Worm (Caenorhabditis elegans) whole organism, young adult: ENCODE data around the gene H23L24.4.
"Not testable (repeated sequence)": the region's sequence is repeated elsewhere in the genome, so short reads cannot be mapped to it uniquely, and the experiment has no call there.

Experiments
- B0261.1 ChIP-seq: sonication (generic microtip); optimal IDR thresholded peaks from 2 replicates; lab custom pipeline; 2016; ENCODE audit warnings: mild to moderate bottlenecking, missing genetic modification characterization, moderate library complexity, missing compliant biosample characterization
- B0336.3 ChIP-seq: fragments of 200-800 bp; sonication (Bioruptor generic); IDR thresholded peaks from 2 replicates; pipeline ENCODE4 v1.3.6; 2022; ENCODE audit warnings: missing genetic modification characterization, missing compliant biosample characterization
- K12H6.12 ChIP-seq: fragments of 200-800 bp; sonication (Bioruptor generic); optimal IDR thresholded peaks from 2 replicates; lab custom pipeline; 2018; ENCODE audit warnings: mild to moderate bottlenecking, missing genetic modification characterization, missing compliant biosample characterization
- T07F8.4 ChIP-seq: sonication (generic microtip); optimal IDR thresholded peaks from 2 replicates; lab custom pipeline; 2016; ENCODE audit warnings: mild to moderate bottlenecking, missing genetic modification characterization, moderate library complexity, missing compliant biosample characterization
- Y53F4B.3 ChIP-seq: fragments of 200-800 bp; sonication (Bioruptor generic); IDR thresholded peaks from 2 replicates; pipeline ENCODE4 v1.3.6; 2022; ENCODE audit warnings: missing genetic modification reagents, missing genetic modification characterization, missing compliant biosample characterization
- Y67H2A.10 ChIP-seq: fragments of 200-800 bp; sonication (Bioruptor generic); conservative IDR thresholded peaks from 2 replicates; pipeline ENCODE4 v1.3.6; 2022; ENCODE audit warnings: missing genetic modification reagents, missing genetic modification characterization, missing compliant biosample characterization
- athp-1 ChIP-seq: sonication (generic microtip); optimal IDR thresholded peaks from 2 replicates; lab custom pipeline; 2017; ENCODE audit warnings: mild to moderate bottlenecking, missing genetic modification characterization, missing compliant biosample characterization
- attf-3 ChIP-seq: fragments of 200-800 bp; sonication (Bioruptor generic); conservative IDR thresholded peaks from 2 replicates; pipeline ENCODE4 v1.3.6; 2022; ENCODE audit warnings: missing genetic modification reagents, missing genetic modification characterization, missing compliant biosample characterization
- bed-1 ChIP-seq: fragments of 200-800 bp; sonication (Bioruptor generic); IDR thresholded peaks from 2 replicates; pipeline ENCODE4 v1.3.6; 2022; ENCODE audit warnings: missing genetic modification reagents, missing genetic modification characterization, missing compliant biosample characterization
- ccch-3 ChIP-seq: fragments of 200-800 bp; sonication (Bioruptor generic); optimal IDR thresholded peaks from 2 replicates; lab custom pipeline; 2018; ENCODE audit warnings: mild to moderate bottlenecking, missing genetic modification characterization, missing compliant biosample characterization
- cebp-2 ChIP-seq: fragments of 200-800 bp; sonication (Bioruptor generic); IDR thresholded peaks from 2 replicates; pipeline ENCODE4 v1.3.6; 2022; ENCODE audit warnings: missing genetic modification characterization, missing compliant biosample characterization
- chd-7 ChIP-seq: sonication (generic microtip); optimal IDR thresholded peaks from 2 replicates; lab custom pipeline; 2016; ENCODE audit warnings: mild to moderate bottlenecking, missing genetic modification characterization, moderate library complexity, missing compliant biosample characterization
- die-1 ChIP-seq: sonication (generic microtip); optimal IDR thresholded peaks from 2 replicates; lab custom pipeline; 2016; ENCODE audit warnings: missing genotype, mild to moderate bottlenecking, missing genetic modification characterization, missing compliant biosample characterization
- efl-1 ChIP-seq: fragments of 150-350 bp; optimal IDR thresholded peaks from 2 replicates; lab custom pipeline; 2014; ENCODE audit warnings: missing biosample characterization, missing genetic modification reagents, missing genetic modification characterization
- egl-18 ChIP-seq: fragments of 200-800 bp; sonication (Bioruptor generic); IDR thresholded peaks from 2 replicates; pipeline ENCODE4 v1.3.6; 2022; ENCODE audit warnings: missing genetic modification reagents, missing genetic modification characterization, missing compliant biosample characterization
- fkh-3 ChIP-seq: sonication (generic microtip); optimal IDR thresholded peaks from 2 replicates; lab custom pipeline; 2016; ENCODE audit warnings: mild to moderate bottlenecking, missing genetic modification characterization, missing compliant biosample characterization
- gei-17 ChIP-seq: fragments of 200-800 bp; sonication (Bioruptor generic); optimal IDR thresholded peaks from 2 replicates; lab custom pipeline; 2018; ENCODE audit warnings: mild to moderate bottlenecking, missing genetic modification characterization, missing compliant biosample characterization
- hlh-12 ChIP-seq: sonication (generic microtip); optimal IDR thresholded peaks from 2 replicates; lab custom pipeline; 2016; ENCODE audit warnings: missing genetic modification characterization, missing compliant biosample characterization
- hsf-1 ChIP-seq: fragments of 200-800 bp; sonication (Bioruptor generic); IDR thresholded peaks from 2 replicates; pipeline ENCODE4 v1.3.6; 2022; ENCODE audit warnings: missing genetic modification reagents, missing genetic modification characterization, missing compliant biosample characterization
- let-607 ChIP-seq, 2 experiments: fragments of 200-800 bp in 1 of 2; sonication (Bioruptor generic) in 1 of 2; sonication (generic microtip) in 1 of 2; optimal IDR thresholded peaks; 2 replicates each; lab custom pipeline; 2016 to 2018; ENCODE audit warnings: mild to moderate bottlenecking in 2 of 2, missing compliant biosample characterization in 2 of 2, missing genetic modification characterization in 2 of 2, moderate library complexity in 2 of 2, missing genotype in 1 of 2
- madf-3 ChIP-seq: fragments of 200-800 bp; sonication (Bioruptor generic); IDR thresholded peaks from 2 replicates; pipeline ENCODE4 v1.3.6; 2022; ENCODE audit warnings: missing genetic modification reagents, missing genetic modification characterization, missing compliant biosample characterization
- madf-6 ChIP-seq: fragments of 200-800 bp; sonication (Bioruptor generic); IDR thresholded peaks from 2 replicates; pipeline ENCODE4 v1.3.6; 2022; ENCODE audit warnings: missing genetic modification reagents, missing genetic modification characterization, missing compliant biosample characterization
- madf-8 ChIP-seq: fragments of 200-800 bp; sonication (Bioruptor generic); conservative IDR thresholded peaks from 2 replicates; pipeline ENCODE4 v1.3.6; 2022; ENCODE audit warnings: missing genetic modification reagents, missing genetic modification characterization, missing compliant biosample characterization
- nfya-1 ChIP-seq: sonication (generic microtip); optimal IDR thresholded peaks from 2 replicates; lab custom pipeline; 2017; ENCODE audit warnings: antibody characterized with exemption, missing compliant biosample characterization, missing genetic modification characterization, borderline replicate concordance; ENCODE audit not compliant: insufficient read depth
- nfya-2 ChIP-seq: fragments of 200-800 bp; sonication (Bioruptor generic); IDR thresholded peaks from 2 replicates; pipeline ENCODE4 v1.3.6; 2022; ENCODE audit warnings: missing genetic modification reagents, missing genetic modification characterization, missing compliant biosample characterization
- nhr-90 ChIP-seq: sonication (generic microtip); optimal IDR thresholded peaks from 2 replicates; lab custom pipeline; 2016; ENCODE audit warnings: missing genotype, mild to moderate bottlenecking, missing genetic modification characterization, missing compliant biosample characterization
- pha-4 ChIP-seq: fragments of 150-350 bp; sonication (generic microtip); optimal IDR thresholded peaks from 2 replicates; lab custom pipeline; 2014; ENCODE audit warnings: missing biosample characterization, missing genetic modification reagents, missing genetic modification characterization
- sdz-38 ChIP-seq: sonication (generic microtip); optimal IDR thresholded peaks from 2 replicates; lab custom pipeline; 2016; ENCODE audit warnings: missing genotype, missing genetic modification characterization, missing compliant biosample characterization
- sptf-2 ChIP-seq: fragments of 200-800 bp; sonication (Bioruptor generic); optimal IDR thresholded peaks from 2 replicates; lab custom pipeline; 2018; ENCODE audit warnings: mild to moderate bottlenecking, missing genetic modification characterization, missing compliant biosample characterization
- unc-62 ChIP-seq: fragments of 150-350 bp; optimal IDR thresholded peaks from 2 replicates; lab custom pipeline; 2014; ENCODE audit warnings: missing biosample characterization, missing genetic modification reagents, missing genetic modification characterization
- ztf-18 ChIP-seq: sonication (generic microtip); optimal IDR thresholded peaks from 2 replicates; lab custom pipeline; 2016; ENCODE audit warnings: missing genotype, mild to moderate bottlenecking, missing genetic modification characterization, missing compliant biosample characterization

Gene H23L24.4

ce11 chrIV:8724907-8725306, 19.5 kb upstream of the H23L24.4 start (continued):
- TF ChIP-seq sptf-2 (no peak), madf-6 (GFP tag; lab: Robert Waterston, UW) (peak; percentile 87), B0336.3 (GFP tag; lab: Robert Waterston, UW) (no peak), madf-8 (GFP tag; lab: Robert Waterston, UW) (peak; percentile 82)

DNA sequence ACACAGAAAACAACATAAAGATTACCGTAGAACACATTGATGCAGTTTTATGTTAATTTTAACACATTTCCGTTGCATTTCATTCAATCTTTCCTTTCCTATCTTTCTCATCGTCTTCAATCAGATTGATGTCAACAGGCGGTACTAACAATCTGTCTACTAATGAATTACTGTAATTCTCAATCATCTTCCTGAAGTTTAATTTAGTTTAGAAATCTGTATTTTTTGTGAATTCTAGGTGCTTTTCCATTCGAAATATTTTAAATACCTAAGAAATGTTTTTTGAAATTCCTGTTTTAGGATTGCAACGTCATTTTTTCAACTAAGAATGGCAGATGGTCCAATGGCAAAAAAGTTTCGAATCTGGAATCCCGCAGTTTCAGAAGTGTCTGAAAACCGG, 18.3 kb upstream of the H23L24.4 start, which contains the start of gene F21D5.9:
Gene F21D5.9 (plus strand): TSS at position 301 of the 400 bp plus-strand sequence.
- TF ChIP-seq egl-18 (GFP tag; lab: Robert Waterston, UW) (no peak), fkh-3 (no peak), hlh-12 (tag; lab: Kevin White, UChicago) (no peak), pha-4 (tag; lab: Kevin White, UChicago) (no peak), cebp-2 (GFP tag; lab: Robert Waterston, UW) (no peak)

- no peak for TF ChIP-seq athp-1 (tag; lab: Kevin White, UChicago)
- TF ChIP-seq gei-17 (GFP tag; lab: Kevin White, UChicago): no peak
- TF ChIP-seq nfya-1 (tag; lab: Kevin White, UChicago): no peak
- TF ChIP-seq ccch-3 (GFP tag; lab: Kevin White, UChicago): no peak
- no peak for TF ChIP-seq Y67H2A.10 (GFP tag; lab: Robert Waterston, UW)
- TF ChIP-seq pha-4 (tag; lab: Kevin White, UChicago): no peak
- no peak for TF ChIP-seq sptf-2
- TF ChIP-seq chd-7 (tag; lab: Kevin White, UChicago): no peak
- no peak for TF ChIP-seq Y53F4B.3 (GFP tag; lab: Robert Waterston, UW)
- no peak for TF ChIP-seq K12H6.12 (tag; lab: Kevin White, UChicago)
- no peak for TF ChIP-seq sdz-38 (tag; lab: Kevin White, UChicago)
- TF ChIP-seq attf-3 (GFP tag; lab: Robert Waterston, UW): no peak
- TF ChIP-seq T07F8.4 (tag; lab: Kevin White, UChicago): no peak
- no peak for TF ChIP-seq unc-62 (GFP tag; lab: Kevin White, UChicago)
- no peak for TF ChIP-seq efl-1 (GFP tag; lab: Kevin White, UChicago)
- TF ChIP-seq madf-3 (GFP tag; lab: Robert Waterston, UW): no peak
- TF ChIP-seq bed-1: no peak
- TF ChIP-seq B0261.1 (tag; lab: Kevin White, UChicago): no peak
- TF ChIP-seq hsf-1 (GFP tag; lab: Robert Waterston, UW): no peak
- TF ChIP-seq, all 124 proteins: peak for 0
These were observed 17.4 kb upstream of the H23L24.4 start for ce11 chrIV:8722801-8723200.

DNA sequence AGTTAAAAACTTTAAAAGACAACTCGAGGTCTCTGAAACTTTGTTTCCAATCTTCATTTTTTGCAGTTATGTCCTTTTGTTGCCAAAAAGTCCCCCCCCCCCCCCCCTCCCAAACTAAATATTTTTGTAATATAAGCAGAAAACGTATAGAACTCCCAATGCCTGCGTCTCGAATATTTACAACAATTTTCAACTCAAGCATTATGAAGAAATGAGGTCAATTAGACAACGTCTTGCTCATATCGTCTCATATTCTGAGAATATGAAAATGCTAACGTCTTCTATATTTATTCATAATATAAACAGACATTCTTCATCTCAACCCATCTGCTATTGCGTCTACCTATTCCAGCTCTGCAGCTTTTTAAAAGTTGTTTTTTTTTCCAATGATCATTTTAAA, 12.7 kb upstream of the H23L24.4 start, which contains the start of gene H23L24.1:
Gene H23L24.1 (plus strand): TSS at position 301 of the 400 bp plus-strand sequence.
- no peak for TF ChIP-seq ztf-18
- no peak for TF ChIP-seq nfya-2 (GFP tag; lab: Robert Waterston, UW)
- no peak for TF ChIP-seq egl-18 (GFP tag; lab: Robert Waterston, UW)
- no peak for TF ChIP-seq die-1 (tag; lab: Kevin White, UChicago)
- TF ChIP-seq let-607 (tag; optimal IDR thresholded peaks at IDR 0.05; lab: Kevin White, UChicago): no peak

ce11 chrIV:8715032-8715431, 9.6 kb upstream of the H23L24.4 start, which contains the start of the genes parg-2 and ipla-5:
Gene parg-2, minus strand, starts transcription at chrIV:8715132.
Gene ipla-5, plus strand, starts transcription at chrIV:8715247.
- TF ChIP-seq Y53F4B.3 (GFP tag; lab: Robert Waterston, UW); Y67H2A.10 (GFP tag; lab: Robert Waterston, UW); nhr-90 (tag; lab: Kevin White, UChicago): not testable (repeated sequence)
- TF ChIP-seq, all 124 proteins: peak for 0; not testable (repeated sequence) for 124
